Worm (Caenorhabditis elegans) whole organism, L3 larva: ENCODE results near the gene C14F11.4.

ENCODE experiments used
- ceh-9 ChIP-seq: sonication (generic microtip); optimal IDR thresholded peaks from 2 replicates; lab custom pipeline; 2018; ENCODE audit warnings: missing biosample characterization, missing genetic modification characterization
- fkh-10 ChIP-seq: sonication (generic microtip); optimal IDR thresholded peaks from 2 replicates; lab custom pipeline; 2017; ENCODE audit warnings: missing biosample characterization, missing genetic modification reagents, missing genetic modification characterization
- fos-1 ChIP-seq: fragments of 150-350 bp; optimal IDR thresholded peaks from 2 replicates; lab custom pipeline; 2014; ENCODE audit warnings: missing biosample characterization, missing genetic modification characterization

DNA sequence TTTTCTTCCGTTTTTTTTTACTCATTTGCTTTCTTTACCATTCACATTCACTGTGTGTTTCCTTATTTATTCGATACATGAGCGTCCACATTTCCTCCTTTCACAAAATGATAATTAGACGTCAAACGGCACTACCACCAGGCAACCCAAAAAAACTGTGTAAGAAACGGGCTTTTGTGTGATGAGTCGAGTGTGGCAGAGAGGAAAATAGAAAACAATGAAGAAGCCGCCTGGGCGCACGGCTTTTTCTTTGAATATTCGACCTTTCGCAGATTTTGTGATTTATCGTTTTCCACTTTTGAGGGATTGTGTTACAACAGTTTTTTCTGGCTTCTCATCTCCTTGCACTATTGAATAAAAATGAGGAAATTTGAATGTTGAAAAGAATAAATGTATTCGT, 45.4 kb upstream of the C14F11.4 start:
- TF ChIP-seq fkh-10 (GFP tag; lab: Kevin White, UChicago) (no peak), ceh-9 (no peak), fos-1 (tag; lab: Kevin White, UChicago) (no peak)
